Fruit fly (Drosophila melanogaster) whole organism, embryonic: ENCODE results near the gene Nthl1.

ENCODE experiments used
- Abd-B ChIP-seq: fragments of 200-800 bp; sonication (Bioruptor generic); optimal IDR thresholded peaks from 2 replicates; lab custom pipeline; 2018; ENCODE audit warnings: missing biosample characterization, mild to moderate bottlenecking, missing genetic modification characterization, moderate library complexity
- CG10267 ChIP-seq: fragments of 200-800 bp; sonication (Bioruptor generic); optimal IDR thresholded peaks from 2 replicates; lab custom pipeline; 2018; ENCODE audit warnings: missing biosample characterization, mild to moderate bottlenecking, missing genetic modification characterization, moderate library complexity
- CG11398 ChIP-seq: fragments of 200-800 bp; sonication (Bioruptor generic); optimal IDR thresholded peaks from 2 replicates; lab custom pipeline; 2016; ENCODE audit warnings: missing biosample characterization, missing genetic modification characterization
- CG11695 ChIP-seq: fragments of 200-800 bp; sonication (Bioruptor generic); IDR thresholded peaks from 3 replicates; pipeline ENCODE4 v1.3.6; 2022; ENCODE audit warnings: missing biosample characterization, missing genetic modification characterization
- CG13624 ChIP-seq: fragments of 200-800 bp; sonication (Bioruptor generic); optimal IDR thresholded peaks from 2 replicates; lab custom pipeline; 2016; ENCODE audit warnings: missing biosample characterization, missing genetic modification characterization
- CG1529 ChIP-seq: fragments of 200-800 bp; sonication (Bioruptor generic); optimal IDR thresholded peaks from 3 replicates; lab custom pipeline; 2018; ENCODE audit warnings: missing biosample characterization, missing genetic modification characterization
- CG1647 ChIP-seq: fragments of 200-800 bp; sonication (Bioruptor generic); optimal IDR thresholded peaks from 3 replicates; lab custom pipeline; 2016; ENCODE audit warnings: missing biosample characterization, missing genetic modification characterization
- CG16813 ChIP-seq: fragments of 200-800 bp; sonication (Bioruptor generic); IDR thresholded peaks from 3 replicates; pipeline ENCODE4 v1.3.6; 2022; ENCODE audit warnings: missing biosample characterization, missing genetic modification characterization; ENCODE audit not compliant: partially characterized antibody
- CG17186 ChIP-seq: fragments of 200-800 bp; sonication (Bioruptor generic); optimal IDR thresholded peaks from 3 replicates; lab custom pipeline; 2017; ENCODE audit warnings: missing biosample characterization, missing genetic modification reagents, missing genetic modification characterization
- CG17385 ChIP-seq: fragments of 200-800 bp; sonication (Bioruptor generic); optimal IDR thresholded peaks from 3 replicates; lab custom pipeline; 2018; ENCODE audit warnings: missing biosample characterization, mild to moderate bottlenecking, missing genetic modification characterization
- CG17829 ChIP-seq: fragments of 200-800 bp; optimal IDR thresholded peaks from 2 replicates; lab custom pipeline; 2019; ENCODE audit warnings: missing biosample characterization, mild to moderate bottlenecking, missing genetic modification characterization, moderate library complexity
- CG17912 ChIP-seq: fragments of 200-800 bp; sonication (Bioruptor generic); optimal IDR thresholded peaks from 2 replicates; lab custom pipeline; 2018; ENCODE audit warnings: missing biosample characterization, mild to moderate bottlenecking, missing genetic modification characterization
- CG2120 ChIP-seq: fragments of 200-800 bp; sonication (Bioruptor generic); optimal IDR thresholded peaks from 3 replicates; lab custom pipeline; 2016; ENCODE audit warnings: missing biosample characterization, missing genetic modification characterization
- CG3726 ChIP-seq: fragments of 200-800 bp; sonication (Bioruptor generic); IDR thresholded peaks from 3 replicates; pipeline ENCODE4, ENCODE4 v1.3.6; 2022; ENCODE audit warnings: missing biosample characterization, missing genetic modification characterization
- CG42726 ChIP-seq: fragments of 200-800 bp; sonication (Bioruptor generic); IDR thresholded peaks from 2 replicates; pipeline ENCODE4 v1.3.6; 2022; ENCODE audit warnings: missing biosample characterization, missing genetic modification characterization; ENCODE audit not compliant: partially characterized antibody
- Chrac-16 ChIP-seq: fragments of 200-800 bp; sonication (Bioruptor generic); optimal IDR thresholded peaks from 3 replicates; lab custom pipeline; 2016; ENCODE audit warnings: missing biosample characterization, missing genetic modification characterization
- Drgx ChIP-seq: fragments of 200-800 bp; sonication (Bioruptor generic); IDR thresholded peaks from 2 replicates; pipeline ENCODE4 v1.3.6; 2022; ENCODE audit warnings: missing biosample characterization, missing genetic modification characterization
- Hr78 ChIP-seq, 2 experiments: fragments of 200-800 bp in 1 of 2; fragments of >200 bp in 1 of 2; sonication (Bioruptor generic) in 1 of 2; optimal IDR thresholded peaks; 2 replicates each; lab custom pipeline; 2017 to 2019; ENCODE audit warnings: missing biosample characterization in 2 of 2, missing genetic modification characterization in 2 of 2, mild to moderate bottlenecking in 1 of 2, moderate library complexity in 1 of 2
- MTF-1 ChIP-seq: fragments of 200-800 bp; sonication (Bioruptor generic); optimal IDR thresholded peaks from 2 replicates; lab custom pipeline; 2018; ENCODE audit warnings: missing biosample characterization, mild to moderate bottlenecking, missing genetic modification characterization, borderline replicate concordance
- Meics ChIP-seq: fragments of 200-800 bp; sonication (Bioruptor generic); optimal IDR thresholded peaks from 2 replicates; lab custom pipeline; 2017; ENCODE audit warnings: missing biosample characterization, mild to moderate bottlenecking, missing genetic modification characterization
- Sry-δ ChIP-seq: fragments of 200-800 bp; sonication (Bioruptor generic); optimal IDR thresholded peaks from 2 replicates; lab custom pipeline; 2016; ENCODE audit warnings: missing biosample characterization, missing genetic modification characterization
- crol ChIP-seq: fragments of 200-800 bp; sonication (Bioruptor generic); IDR thresholded peaks from 2 replicates; pipeline ENCODE4 v1.3.6; 2022; ENCODE audit warnings: missing biosample characterization, missing genetic modification characterization
- da ChIP-seq: fragments of 200-800 bp; sonication (Bioruptor generic); optimal IDR thresholded peaks from 2 replicates; lab custom pipeline; 2016; ENCODE audit warnings: missing biosample characterization, missing genetic modification characterization
- danr ChIP-seq: fragments of 200-800 bp; sonication (Bioruptor generic); IDR thresholded peaks from 2 replicates; pipeline ENCODE4 v1.3.6; 2022; ENCODE audit warnings: missing biosample characterization, missing genetic modification characterization
- gcm ChIP-seq: fragments of 200-800 bp; sonication (Bioruptor generic); optimal IDR thresholded peaks from 2 replicates; lab custom pipeline; 2019; ENCODE audit warnings: missing biosample characterization, mild to moderate bottlenecking, missing genetic modification characterization, moderate library complexity
- gem ChIP-seq: fragments of 200-800 bp; sonication (Bioruptor generic); optimal IDR thresholded peaks from 2 replicates; lab custom pipeline; 2019; ENCODE audit warnings: missing biosample characterization, mild to moderate bottlenecking, missing genetic modification characterization, moderate library complexity
- gsb ChIP-seq: fragments of 200-800 bp; sonication (Bioruptor generic); IDR thresholded peaks from 2 replicates; pipeline ENCODE4 v1.3.6; 2022; ENCODE audit warnings: missing biosample characterization, missing genetic modification characterization
- hb ChIP-seq: fragments of 200-800 bp; sonication (Bioruptor generic); IDR thresholded peaks from 3 replicates; pipeline ENCODE4 v1.3.6; 2022; ENCODE audit warnings: missing biosample characterization, missing genetic modification characterization; ENCODE audit not compliant: partially characterized antibody
- ind ChIP-seq: fragments of 200-800 bp; sonication (Bioruptor generic); optimal IDR thresholded peaks from 3 replicates; lab custom pipeline; 2016; ENCODE audit warnings: missing biosample characterization, missing genetic modification characterization
- jigr1 ChIP-seq: fragments of 200-800 bp; sonication (Bioruptor generic); IDR thresholded peaks from 3 replicates; pipeline ENCODE4 v1.3.6; 2022; ENCODE audit warnings: missing biosample characterization, missing genetic modification characterization
- nerfin-1 ChIP-seq: fragments of 200-800 bp; sonication (Bioruptor generic); optimal IDR thresholded peaks from 3 replicates; lab custom pipeline; 2019; ENCODE audit warnings: missing biosample characterization, mild to moderate bottlenecking, missing genetic modification characterization, moderate library complexity
- phol ChIP-seq: fragments of 200-800 bp; sonication (Bioruptor generic); optimal IDR thresholded peaks from 3 replicates; lab custom pipeline; 2018; ENCODE audit warnings: missing biosample characterization, mild to moderate bottlenecking, missing genetic modification characterization, moderate library complexity
- prd ChIP-seq, 3 experiments: fragments of >200 bp in 2 of 3; fragments of 200-800 bp in 1 of 3; sonication (Bioruptor generic) in 1 of 3; optimal IDR thresholded peaks in 2 of 3; IDR thresholded peaks in 1 of 3; 2 replicates in 2 of 3; 3 replicates in 1 of 3; pipeline versions ENCODE4 v1.3.6 to Lab custom; 2017 to 2022; ENCODE audit warnings: missing biosample characterization in 1 of 3, missing genetic modification characterization in 1 of 3
- sens ChIP-seq: fragments of 200-800 bp; sonication (Bioruptor generic); peaks from one replicate; lab custom pipeline; 2016; ENCODE audit warnings: missing biosample characterization, missing genetic modification characterization
- sens-2 ChIP-seq: fragments of 200-800 bp; sonication (Bioruptor generic); IDR thresholded peaks from 2 replicates; pipeline ENCODE4 v1.3.6; 2022; ENCODE audit warnings: missing biosample characterization, missing genetic modification characterization
- sim ChIP-seq: fragments of 200-800 bp; sonication (Bioruptor generic); IDR thresholded peaks from 2 replicates; pipeline ENCODE4 v1.3.6; 2022; ENCODE audit warnings: missing biosample characterization, missing genetic modification characterization
- stc ChIP-seq: fragments of 200-800 bp; sonication (Bioruptor generic); IDR thresholded peaks from 2 replicates; pipeline ENCODE4 v1.3.6; 2022; ENCODE audit warnings: missing biosample characterization, missing genetic modification characterization
- z ChIP-seq: fragments of 200-800 bp; sonication (Bioruptor generic); IDR thresholded peaks from 3 replicates; pipeline ENCODE4 v1.3.6; 2022; ENCODE audit warnings: missing biosample characterization, missing genetic modification characterization
- zen2 ChIP-seq: fragments of 200-800 bp; sonication (Bioruptor generic); IDR thresholded peaks from 3 replicates; pipeline ENCODE4 v1.3.6; 2022; ENCODE audit warnings: missing biosample characterization, missing genetic modification characterization; ENCODE audit not compliant: partially characterized antibody
- zf30C ChIP-seq: fragments of 200-800 bp; sonication (Bioruptor generic); optimal IDR thresholded peaks from 3 replicates; lab custom pipeline; 2018; ENCODE audit warnings: missing biosample characterization, mild to moderate bottlenecking, missing genetic modification characterization

Gene Nthl1

DNA sequence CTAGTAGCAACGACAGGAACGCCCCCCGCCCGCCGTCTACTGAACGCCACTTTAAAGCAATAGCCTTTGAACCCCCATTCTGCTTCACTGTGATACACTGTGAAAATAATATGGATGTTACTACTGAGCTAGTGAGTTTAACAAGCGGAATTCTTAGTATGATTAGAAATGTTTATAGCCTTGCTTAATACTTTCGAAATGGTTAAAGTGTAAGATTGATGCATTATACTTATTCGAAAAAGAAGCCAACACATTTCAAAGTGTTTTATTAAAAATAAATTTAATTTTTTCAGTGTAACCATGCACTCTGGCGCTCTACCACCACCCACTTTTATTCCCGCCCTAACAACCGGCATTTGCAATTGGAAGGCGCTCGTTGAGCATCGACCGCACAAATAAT lies 16.7 kb upstream of the Nthl1 start (continued):
- no peak for TF ChIP-seq z (GFP tag; lab: Robert Waterston, UW)
- peak; percentile 40 for TF ChIP-seq CG10267 (tag; lab: Kevin White, UChicago)
- TF ChIP-seq nerfin-1 (tag; lab: Kevin White, UChicago): peak; percentile 32
- no peak for TF ChIP-seq danr
- TF ChIP-seq prd (optimal IDR thresholded peaks at IDR 0.05; lab: Kevin White, UChicago): no peak
- TF ChIP-seq prd (GFP tag; IDR thresholded peaks at IDR 0.05; lab: Robert Waterston, UW): peak; percentile 44; the same call in 1 of the 3 replicates
- TF ChIP-seq CG11695: 0 out of 3 replicates have a peak, but pooled peaks have one; percentile 31
- peak in 1 of 2 experiments; percentile 4 for TF ChIP-seq Hr78 (GFP tag; optimal IDR thresholded peaks at IDR 0.05; lab: Kevin White, UChicago)
- TF ChIP-seq CG17829 (tag; lab: Kevin White, UChicago): peak; percentile 30
- no peak for TF ChIP-seq gsb (GFP tag; lab: Robert Waterston, UW)
- TF ChIP-seq Chrac-16: peak; percentile 31
- peak; percentile 5 for TF ChIP-seq Meics (GFP tag; lab: Kevin White, UChicago)
- TF ChIP-seq CG3726 (GFP tag; lab: Robert Waterston, UW): no peak
- TF ChIP-seq stc (GFP tag; lab: Robert Waterston, UW): peak; percentile 41; the same call in 1 of the 2 replicates
- TF ChIP-seq CG17385: peak; percentile 22
- TF ChIP-seq CG1529: peak; percentile 28
- peak; percentile 84 for TF ChIP-seq gcm
- TF ChIP-seq zf30C (GFP tag; lab: Kevin White, UChicago): peak; percentile 15
- TF ChIP-seq CG11398 (GFP tag; lab: Kevin White, UChicago): no peak
- no peak for TF ChIP-seq CG17186 (GFP tag; lab: Kevin White, UChicago)
- no peak for TF ChIP-seq Abd-B (GFP tag; lab: Kevin White, UChicago)
- TF ChIP-seq MTF-1 (GFP tag; lab: Kevin White, UChicago): no peak
- peak; percentile 70 for TF ChIP-seq gem (tag; lab: Kevin White, UChicago)

DNA sequence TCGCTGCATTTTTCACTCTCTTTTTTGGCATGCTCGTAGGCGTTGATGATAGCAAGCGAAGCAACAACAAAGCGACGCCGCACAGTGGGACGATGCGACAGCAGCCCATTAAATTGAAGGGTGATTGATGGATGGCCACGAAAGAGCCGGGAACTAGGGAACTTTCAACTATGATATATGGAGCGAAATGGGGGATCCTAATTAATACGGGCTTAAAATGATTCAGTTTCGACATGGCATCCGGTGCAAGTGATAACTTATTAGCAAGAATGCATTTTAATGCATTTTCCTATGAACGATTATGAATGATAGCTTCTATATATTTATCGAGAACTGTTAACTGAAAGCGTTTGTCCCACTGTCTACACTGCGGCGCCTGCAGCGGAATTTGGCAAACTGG lies 15.5 kb upstream of the Nthl1 start:
- TF ChIP-seq Drgx (GFP tag; lab: Robert Waterston, UW) (peak; percentile 33; the same call in 1 of the 2 replicates), phol (tag; lab: Kevin White, UChicago) (no peak), CG42726 (no peak), CG1647 (GFP tag; lab: Kevin White, UChicago) (no peak), crol (peak; percentile 3; the same call in 1 of the 2 replicates)
- TF ChIP-seq, all 482 proteins: peak for 2

DNA sequence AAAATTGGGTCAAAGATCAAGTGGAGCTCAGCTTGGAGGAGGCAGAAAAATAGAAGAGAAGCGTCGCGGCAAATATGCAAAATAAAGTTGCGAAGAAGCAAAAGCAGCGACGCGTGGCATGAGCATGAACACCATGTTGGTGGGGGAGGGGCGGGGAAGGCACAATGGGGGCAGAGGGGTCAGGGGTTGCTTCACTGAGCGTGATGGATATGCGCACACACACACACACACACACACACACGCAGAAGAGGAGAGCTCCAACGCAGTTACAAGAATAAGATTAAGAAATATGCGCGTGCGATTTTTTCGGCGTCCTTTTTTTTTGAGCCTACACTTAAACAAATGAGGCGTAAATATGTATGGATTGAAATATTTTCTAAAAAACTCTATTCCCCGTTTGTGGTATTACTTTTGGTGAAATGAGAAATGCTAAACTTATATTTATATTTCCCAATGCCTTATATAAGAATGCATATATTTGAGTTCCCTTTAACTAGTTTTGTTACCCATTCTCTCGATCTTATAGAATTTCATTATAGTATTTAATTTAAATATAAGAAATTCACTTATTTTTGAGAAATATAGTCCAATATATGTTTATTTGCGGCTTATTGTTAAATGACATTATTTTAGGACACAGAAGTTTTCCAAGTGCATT lies 14.7 kb upstream of the Nthl1 start:
- peak; percentile 80 for TF ChIP-seq crol
- 0 out of 3 replicates have a peak, but pooled peaks have one; percentile 8 for TF ChIP-seq CG16813
- no peak for TF ChIP-seq Sry-δ
- TF ChIP-seq sens (GFP tag; lab: Kevin White, UChicago): peak; percentile 1

DNA sequence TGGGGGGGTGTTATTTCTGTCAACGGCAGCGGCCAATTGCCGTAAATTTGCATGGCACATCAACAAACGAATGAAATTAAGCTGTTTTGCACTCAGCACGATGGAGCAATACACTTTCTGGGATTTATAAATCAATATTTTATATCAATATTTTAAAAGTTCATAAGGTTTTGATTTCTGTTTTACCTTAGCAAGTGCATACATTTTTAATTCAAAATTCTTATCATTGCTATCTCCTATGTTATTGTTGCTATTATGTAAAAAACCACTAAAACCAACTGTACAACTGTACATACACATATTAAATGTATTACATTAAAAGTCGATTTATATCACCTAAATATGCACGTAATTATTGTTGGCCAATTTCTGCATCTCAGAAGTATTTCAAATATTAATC lies 13.1 kb upstream of the Nthl1 start:
- no peak for TF ChIP-seq CG2120
- TF ChIP-seq CG17912 (GFP tag; lab: Kevin White, UChicago): no peak
- no peak for TF ChIP-seq zen2
- TF ChIP-seq sim (GFP tag; lab: Robert Waterston, UW): no peak
- TF ChIP-seq hb (GFP tag; lab: Robert Waterston, UW): no peak
- TF ChIP-seq ind: no peak
- no peak for TF ChIP-seq da
- no peak for TF ChIP-seq sens-2 (GFP tag; lab: Robert Waterston, UW)
- TF ChIP-seq CG13624 (GFP tag; lab: Kevin White, UChicago): no peak
- no peak for TF ChIP-seq jigr1 (GFP tag; lab: Robert Waterston, UW)
- TF ChIP-seq, all 482 proteins: peak for 0
